Worm (Caenorhabditis elegans) whole organism, mixed stage, embryonic: ENCODE measurements around the gene npr-15.

Experiments
- bed-3 ChIP-seq: fragments of 200-800 bp; sonication (Bioruptor generic); optimal IDR thresholded peaks from 3 replicates; lab custom pipeline; 2018; ENCODE audit warnings: mild to moderate bottlenecking, missing genetic modification characterization, moderate library complexity, missing compliant biosample characterization
- blmp-1 ChIP-seq: fragments of 150-350 bp; optimal IDR thresholded peaks from 2 replicates; lab custom pipeline; 2014; ENCODE audit warnings: missing biosample characterization, missing genetic modification characterization
- ces-1 ChIP-seq: fragments of 150-350 bp; optimal IDR thresholded peaks from 2 replicates; lab custom pipeline; 2014; ENCODE audit warnings: missing biosample characterization, missing genetic modification reagents, missing genetic modification characterization
- cnd-1 ChIP-seq: fragments of 200-800 bp; sonication (Bioruptor generic); optimal IDR thresholded peaks from 2 replicates; lab custom pipeline; 2018; ENCODE audit warnings: mild to moderate bottlenecking, missing genetic modification characterization, missing compliant biosample characterization
- drap-1 ChIP-seq: fragments of 200-800 bp; sonication (Bioruptor generic); optimal IDR thresholded peaks from 3 replicates; lab custom pipeline; 2018; ENCODE audit warnings: mild to moderate bottlenecking, missing genetic modification characterization, missing compliant biosample characterization
- elt-1 ChIP-seq: sonication (generic microtip); optimal IDR thresholded peaks from 2 replicates; lab custom pipeline; 2017; ENCODE audit warnings: missing genetic modification characterization, mild to moderate bottlenecking, missing compliant biosample characterization, antibody characterized with exemption, moderate library complexity, borderline replicate concordance; ENCODE audit not compliant: insufficient read depth
- flh-1 ChIP-seq: fragments of 200-800 bp; sonication (Bioruptor generic); optimal IDR thresholded peaks from 2 replicates; lab custom pipeline; 2018; ENCODE audit warnings: mild to moderate bottlenecking, missing genetic modification characterization, moderate library complexity, missing compliant biosample characterization
- ham-2 ChIP-seq: fragments of 200-800 bp; sonication (Bioruptor generic); optimal IDR thresholded peaks from 2 replicates; lab custom pipeline; 2018; ENCODE audit warnings: mild to moderate bottlenecking, missing genetic modification characterization, missing compliant biosample characterization
- lin-32 ChIP-seq: fragments of 200-800 bp; sonication (Bioruptor generic); optimal IDR thresholded peaks from 2 replicates; lab custom pipeline; 2018; ENCODE audit warnings: mild to moderate bottlenecking, missing genetic modification characterization, missing compliant biosample characterization
- lsy-2 ChIP-seq: fragments of 150-350 bp; optimal IDR thresholded peaks from 2 replicates; lab custom pipeline; 2014; ENCODE audit warnings: missing biosample characterization, missing genetic modification characterization
- mab-5 ChIP-seq: fragments of 150-350 bp; optimal IDR thresholded peaks from 2 replicates; lab custom pipeline; 2014; ENCODE audit warnings: missing biosample characterization, missing genetic modification characterization
- mep-1 ChIP-seq: fragments of 150-350 bp; optimal IDR thresholded peaks from 2 replicates; lab custom pipeline; 2017; ENCODE audit warnings: missing biosample characterization, missing genetic modification reagents, missing genetic modification characterization, inconsistent platforms
- mls-2 ChIP-seq: sonication (generic microtip); optimal IDR thresholded peaks from 2 replicates; lab custom pipeline; 2016; ENCODE audit warnings: mild to moderate bottlenecking, missing genetic modification characterization, moderate library complexity, missing compliant biosample characterization
- nhr-12 ChIP-seq: fragments of 150-350 bp; optimal IDR thresholded peaks from 2 replicates; lab custom pipeline; 2014; ENCODE audit warnings: missing biosample characterization, missing genetic modification characterization
- pha-4 ChIP-seq: fragments of 150-350 bp; optimal IDR thresholded peaks from 2 replicates; lab custom pipeline; 2018; ENCODE audit warnings: missing biosample characterization, missing genetic modification reagents, missing genetic modification characterization
- sem-2 ChIP-seq: fragments of 200-800 bp; sonication (Bioruptor generic); optimal IDR thresholded peaks from 2 replicates; lab custom pipeline; 2018; ENCODE audit warnings: mild to moderate bottlenecking, missing genetic modification characterization, missing compliant biosample characterization
- snpc-4 ChIP-seq: fragments of 150-350 bp; optimal IDR thresholded peaks from 2 replicates; lab custom pipeline; 2014; ENCODE audit warnings: missing biosample characterization, missing genetic modification characterization
- unc-120 ChIP-seq: sonication (generic microtip); optimal IDR thresholded peaks from 2 replicates; lab custom pipeline; 2017; ENCODE audit warnings: missing genetic modification characterization, missing compliant biosample characterization; ENCODE audit not compliant: poor library complexity, severe bottlenecking
- unc-39 ChIP-seq: fragments of 150-350 bp; optimal IDR thresholded peaks from 2 replicates; lab custom pipeline; 2014; ENCODE audit warnings: missing biosample characterization, missing genetic modification characterization
- zip-8 ChIP-seq: fragments of 150-350 bp; optimal IDR thresholded peaks from 2 replicates; lab custom pipeline; 2014; ENCODE audit warnings: missing biosample characterization, missing genetic modification characterization

npr-15 gene

DNA sequence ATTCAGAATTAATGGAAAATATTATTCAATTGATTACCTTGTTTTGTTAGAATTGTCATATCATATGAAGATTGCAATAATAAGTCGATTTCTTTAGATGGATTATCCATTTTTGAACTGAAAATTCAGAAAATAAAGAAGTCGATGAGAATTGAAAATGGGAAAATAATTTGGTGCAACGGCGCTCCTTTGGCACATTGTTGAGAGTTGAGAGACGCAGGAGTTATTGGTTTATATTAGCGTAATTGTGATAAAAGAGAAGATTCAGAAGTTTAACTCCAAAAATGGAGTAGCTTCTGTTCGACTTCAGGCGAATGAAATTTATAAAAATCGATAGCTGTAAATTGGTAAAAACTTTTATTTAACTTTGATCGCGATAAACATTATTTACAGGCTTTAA lies 25.1 kb upstream of the npr-15 start, which contains the start of gene C14B1.8:
Gene C14B1.8, minus strand, starts transcription at position 117 of the 400 bp plus-strand sequence.
- TF ChIP-seq lin-32 (GFP tag; lab: Kevin White, UChicago), result no peak
- TF ChIP-seq mep-1 (tag; lab: Kevin White, UChicago), result peak; percentile 47
- TF ChIP-seq zip-8 (tag; lab: Kevin White, UChicago), result no peak
- TF ChIP-seq cnd-1 (tag; lab: Kevin White, UChicago), result no peak
- TF ChIP-seq unc-39, result no peak
- TF ChIP-seq ham-2 (GFP tag; lab: Kevin White, UChicago), result no peak
- TF ChIP-seq mab-5 (tag; lab: Kevin White, UChicago), result no peak
- peak; percentile 96 for TF ChIP-seq ces-1 (GFP tag; lab: Kevin White, UChicago)
- TF ChIP-seq nhr-12 (tag; lab: Kevin White, UChicago), result no peak

DNA sequence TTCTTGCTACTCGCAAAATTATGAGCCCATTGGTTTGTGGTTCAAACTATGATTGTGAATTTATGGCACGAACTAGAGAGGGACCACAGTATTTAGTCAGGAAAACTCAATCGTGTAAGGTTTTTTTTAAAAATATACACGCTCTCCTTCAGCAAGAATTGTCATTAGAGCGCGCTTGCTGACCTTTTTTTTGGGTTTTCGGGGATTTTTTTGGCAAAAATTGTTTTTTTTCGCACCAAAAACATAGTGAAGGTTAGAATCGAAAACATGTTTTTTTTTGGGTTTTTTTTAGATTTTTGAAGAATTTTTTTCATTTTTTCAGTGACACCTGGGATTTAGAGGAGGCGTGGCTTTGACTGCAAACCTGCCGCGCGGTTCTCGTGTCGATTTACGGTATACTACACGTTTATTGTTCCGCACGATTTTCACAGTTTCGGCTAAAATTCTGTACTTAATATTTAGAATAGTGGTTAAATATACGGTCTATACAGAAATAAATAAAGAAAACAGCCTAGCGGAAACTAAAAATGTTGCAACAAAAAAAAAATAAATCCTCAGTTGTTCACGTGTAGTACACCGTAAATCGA lies 21.7 kb upstream of the npr-15 start:
- TF ChIP-seq ham-2 (GFP tag; lab: Kevin White, UChicago) (no peak), elt-1 (no peak), mep-1 (tag; lab: Kevin White, UChicago) (peak; percentile 30), flh-1 (no peak), drap-1 (GFP tag; lab: Kevin White, UChicago) (no peak), unc-120 (tag; lab: Kevin White, UChicago) (no peak), zip-8 (tag; lab: Kevin White, UChicago) (no peak), nhr-12 (tag; lab: Kevin White, UChicago) (no peak), lin-32 (GFP tag; lab: Kevin White, UChicago) (no peak)

DNA sequence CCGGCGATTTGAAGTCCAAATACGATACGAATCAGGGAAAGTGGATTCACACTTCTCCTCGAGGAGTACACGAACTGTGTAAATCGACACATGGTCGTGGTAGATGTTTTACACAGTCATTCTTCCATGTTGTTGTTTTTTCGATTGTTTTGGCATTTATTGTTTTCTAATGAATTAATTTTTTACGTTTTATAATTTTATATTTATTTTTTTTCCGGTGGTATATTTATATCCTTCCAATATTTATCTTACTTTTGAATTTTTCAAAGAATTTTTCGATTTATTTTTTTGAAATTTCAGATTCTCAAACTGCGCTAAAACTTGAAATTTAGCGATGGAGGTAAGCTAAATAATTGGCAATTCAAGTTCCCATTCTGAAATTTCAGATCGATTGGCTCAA lies 18.7 kb upstream of the npr-15 start, which contains the start of gene nrde-1:
Gene nrde-1, plus strand, starts transcription at position 301 of the 400 bp plus-strand sequence.
- TF ChIP-seq mls-2 (tag; lab: Kevin White, UChicago), result no peak
- no peak for TF ChIP-seq flh-1
- TF ChIP-seq, all 35 proteins: peak for 0

DNA sequence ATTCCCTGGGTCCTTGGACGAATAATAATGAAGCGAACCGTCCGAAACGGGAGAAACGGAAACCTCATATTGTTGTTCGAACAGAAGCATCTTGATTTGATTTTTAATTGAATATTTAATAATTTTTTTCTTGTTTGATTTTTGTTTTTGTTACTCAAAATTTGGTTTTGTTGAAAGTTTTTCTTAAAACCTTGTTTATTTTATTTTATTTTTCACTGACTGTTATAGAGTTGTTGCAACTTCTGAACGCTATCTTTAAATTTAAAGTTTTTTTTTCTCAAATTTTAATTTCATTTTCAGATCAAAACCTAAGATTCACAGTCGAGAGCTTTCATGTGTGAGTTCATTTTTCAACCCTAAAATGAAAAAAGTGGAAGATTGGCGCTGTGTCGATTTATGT lies 14.6 kb upstream of the npr-15 start, which contains the start of gene alkb-8:
Gene alkb-8, plus strand, starts transcription at position 301 of the 400 bp plus-strand sequence.
- TF ChIP-seq zip-8 (tag; lab: Kevin White, UChicago) (no peak), unc-39 (no peak), ces-1 (GFP tag; lab: Kevin White, UChicago) (no peak), elt-1 (no peak), mep-1 (tag; lab: Kevin White, UChicago) (no peak), mls-2 (tag; lab: Kevin White, UChicago) (no peak), snpc-4 (no peak), nhr-12 (tag; lab: Kevin White, UChicago) (no peak), bed-3 (no peak)

ce11 chrIII:3706586-3706985 lies 12.1 kb upstream of the npr-15 start, which contains the start of gene dph-1:
Gene dph-1, plus strand, starts transcription at chrIII:3706886.
- TF ChIP-seq mls-2 (tag; lab: Kevin White, UChicago) (no peak), pha-4 (tag; lab: Kevin White, UChicago) (no peak), cnd-1 (tag; lab: Kevin White, UChicago) (no peak), lin-32 (GFP tag; lab: Kevin White, UChicago) (no peak), elt-1 (no peak), sem-2 (GFP tag; lab: Kevin White, UChicago) (no peak), ces-1 (GFP tag; lab: Kevin White, UChicago) (no peak)
- TF ChIP-seq, all 35 proteins: peak for 0

ce11 chrIII:3704967-3705366 lies 10.5 kb upstream of the npr-15 start, which contains the start of gene wdr-5.1:
Gene wdr-5.1, plus strand, starts transcription at chrIII:3705285.
- TF ChIP-seq elt-1 (no peak), lsy-2 (tag; lab: Kevin White, UChicago) (peak; percentile 55), unc-39 (no peak), ces-1 (GFP tag; lab: Kevin White, UChicago) (peak; percentile 12), blmp-1 (tag; lab: Kevin White, UChicago) (no peak)

- peak; percentile 5 for TF ChIP-seq lsy-2 (tag; lab: Kevin White, UChicago)
- TF ChIP-seq drap-1 (GFP tag; lab: Kevin White, UChicago), result no peak
- TF ChIP-seq, all 35 proteins: peak for 1
Measured at ce11 chrIII:3703397-3703796, 8.9 kb upstream of the npr-15 start, which contains the start of gene C14B1.3. Gene C14B1.3, plus strand, starts transcription at chrIII:3703564.
